Fruit fly (Drosophila melanogaster) whole organism, prepupa: ENCODE data around the gene CG16782.

Experiments used
- CG11294 ChIP-seq: fragments of 200-800 bp; sonication (Bioruptor generic); IDR thresholded peaks from 2 replicates; pipeline ENCODE4 v1.3.6; 2022; ENCODE audit warnings: missing biosample characterization, missing genetic modification characterization
- CG11762 ChIP-seq: fragments of 200-800 bp; sonication (Bioruptor generic); optimal IDR thresholded peaks from 3 replicates; lab custom pipeline; 2016; ENCODE audit warnings: missing biosample characterization, missing genetic modification characterization; ENCODE audit not compliant: insufficient read depth
- CG6276 ChIP-seq: fragments of 200-800 bp; sonication (Bioruptor generic); optimal IDR thresholded peaks from 2 replicates; lab custom pipeline; 2017; ENCODE audit warnings: missing biosample characterization, mild to moderate bottlenecking, missing genetic modification characterization
- CG8319 ChIP-seq: fragments of 200-800 bp; sonication (Bioruptor generic); optimal IDR thresholded peaks from 3 replicates; lab custom pipeline; 2016; ENCODE audit warnings: missing biosample characterization, missing genetic modification characterization
- Eip78C ChIP-seq: fragments of 200-800 bp; sonication (Bioruptor generic); peaks from one replicate; lab custom pipeline; 2016; ENCODE audit warnings: missing biosample characterization, missing genetic modification characterization
- Hr38 ChIP-seq: sonication (Bioruptor generic); optimal IDR thresholded peaks from 2 replicates; lab custom pipeline; 2016; ENCODE audit warnings: missing biosample characterization, missing genetic modification characterization
- Sox15 ChIP-seq: fragments of 200-800 bp; sonication (Bioruptor generic); optimal IDR thresholded peaks from 3 replicates; lab custom pipeline; 2016; ENCODE audit warnings: missing biosample characterization, missing genetic modification characterization
- dac ChIP-seq: fragments of 200-800 bp; sonication (Bioruptor generic); optimal IDR thresholded peaks from 2 replicates; lab custom pipeline; 2017; ENCODE audit warnings: missing biosample characterization, mild to moderate bottlenecking, missing genetic modification characterization
- vri ChIP-seq: fragments of 200-800 bp; sonication (Bioruptor generic); optimal IDR thresholded peaks from 3 replicates; lab custom pipeline; 2016; ENCODE audit warnings: missing biosample characterization, mild to moderate bottlenecking, missing genetic modification characterization

dm6 chrX:3473636-3474035 is 13.6 kb upstream of the CG16782 start:
- TF ChIP-seq CG11762, result no peak
- TF ChIP-seq vri, result no peak
- no peak for TF ChIP-seq Sox15 (GFP tag; lab: Kevin White, UChicago)
- TF ChIP-seq Eip78C (GFP tag; lab: Kevin White, UChicago), result peak; percentile 71
- TF ChIP-seq CG8319, result no peak
- no peak for TF ChIP-seq Hr38
- no peak for TF ChIP-seq CG6276 (GFP tag; lab: Kevin White, UChicago)
- no peak for TF ChIP-seq CG11294 (GFP tag; lab: Robert Waterston, UW)
- no peak for TF ChIP-seq dac (GFP tag; lab: Kevin White, UChicago)
